Fruit fly (Drosophila melanogaster): ENCODE data around the gene GlcAT-S.

GlcAT-S gene

dm6 chr2L:9613006-9613690, 3.1 kb upstream of the GlcAT-S start, which contains the start of gene Trx2 (continued):
- peak; percentile 7 for TF ChIP-seq ac (GFP tag; optimal IDR thresholded peaks at IDR 0.05)
- TF ChIP-seq br (optimal IDR thresholded peaks at IDR 0.05), result no peak
- no peak for TF ChIP-seq Blimp-1 (GFP tag; optimal IDR thresholded peaks at IDR 0.05)
- TF ChIP-seq sim (GFP tag; IDR thresholded peaks at IDR 0.05), result peak; percentile 21; the same call in 1 of the 2 replicates
- TF ChIP-seq CG17612 (GFP tag; IDR thresholded peaks at IDR 0.05), result no peak
- no peak for TF ChIP-seq CG11723 (GFP tag; optimal IDR thresholded peaks at IDR 0.05)
- TF ChIP-seq NC2β (GFP tag; optimal IDR thresholded peaks at IDR 0.05), result peak; percentile 16
- no peak for TF ChIP-seq MTF-1 (GFP tag; optimal IDR thresholded peaks at IDR 0.05; ENCODE audit: borderline replicate concordance)
- no peak for TF ChIP-seq ERR (GFP tag; optimal IDR thresholded peaks at IDR 0.05)
- TF ChIP-seq kah (GFP tag; optimal IDR thresholded peaks at IDR 0.05), result no peak
- TF ChIP-seq trh (GFP tag; optimal IDR thresholded peaks at IDR 0.05), result no peak
- no peak for TF ChIP-seq disco-r (GFP tag; optimal IDR thresholded peaks at IDR 0.05)
- no peak for TF ChIP-seq CG1647 (GFP tag; optimal IDR thresholded peaks at IDR 0.05)
- peak; percentile 16 for TF ChIP-seq CG1529 (GFP tag; optimal IDR thresholded peaks at IDR 0.05)
- TF ChIP-seq Usf (GFP tag; optimal IDR thresholded peaks at IDR 0.05), result no peak
- TF ChIP-seq CG17568 (GFP tag; optimal IDR thresholded peaks at IDR 0.05), result peak; percentile 69
- TF ChIP-seq CG8944 (GFP tag; optimal IDR thresholded peaks at IDR 0.05), result no peak
- TF ChIP-seq fd96Cb (tag; optimal IDR thresholded peaks at IDR 0.05), result no peak
- TF ChIP-seq pfk (GFP tag; optimal IDR thresholded peaks at IDR 0.05), result peak; percentile 9
- TF ChIP-seq Hsf (GFP tag; optimal IDR thresholded peaks at IDR 0.05), result no peak
- TF ChIP-seq CG10431 (GFP tag; optimal IDR thresholded peaks at IDR 0.05), result no peak
- TF ChIP-seq Hey (tag; optimal IDR thresholded peaks at IDR 0.05), result no peak
- TF ChIP-seq CG4707 (GFP tag; optimal IDR thresholded peaks at IDR 0.05), result no peak
- TF ChIP-seq CG1832 (GFP tag; optimal IDR thresholded peaks at IDR 0.05), result no peak
- no peak for TF ChIP-seq CG5180 (GFP tag; optimal IDR thresholded peaks at IDR 0.05)
- no peak for TF ChIP-seq CG13123 (GFP tag; optimal IDR thresholded peaks at IDR 0.05)
- no peak for TF ChIP-seq Poxn (GFP tag; IDR thresholded peaks at IDR 0.05)
- TF ChIP-seq eve (GFP tag; optimal IDR thresholded peaks at IDR 0.05), result no peak
- TF ChIP-seq Doc3 (GFP tag; IDR thresholded peaks at IDR 0.05; ENCODE audit: partially characterized antibody), result peak; percentile 55; the same call in 2 of the 3 replicates
- TF ChIP-seq Hmr (GFP tag; optimal IDR thresholded peaks at IDR 0.05), result peak; percentile 56
- TF ChIP-seq Bdp1 (GFP tag; optimal IDR thresholded peaks at IDR 0.05), result no peak
- TF ChIP-seq CG5245 (GFP tag; optimal IDR thresholded peaks at IDR 0.05), result no peak
- no peak for TF ChIP-seq CG8359 (GFP tag; optimal IDR thresholded peaks at IDR 0.05; ENCODE audit: borderline replicate concordance)
- TF ChIP-seq zf30C (GFP tag; optimal IDR thresholded peaks at IDR 0.05), result no peak
- TF ChIP-seq CG42726 (GFP tag; IDR thresholded peaks at IDR 0.05; ENCODE audit: partially characterized antibody), result peak; percentile 61; the same call in 1 of the 2 replicates
- TF ChIP-seq Optix (GFP tag; IDR thresholded peaks at IDR 0.05), result no peak
- TF ChIP-seq CG9609 (GFP tag; optimal IDR thresholded peaks at IDR 0.05), result no peak
- TF ChIP-seq CG12071 (GFP tag; optimal IDR thresholded peaks at IDR 0.05), result no peak
- no peak for TF ChIP-seq CG4328 (GFP tag; optimal IDR thresholded peaks at IDR 0.05)
- peak; percentile 84 for TF ChIP-seq CG17829 (tag; optimal IDR thresholded peaks at IDR 0.05)
- TF ChIP-seq CG14667 (GFP tag; IDR thresholded peaks at IDR 0.05), result no peak
- no peak for TF ChIP-seq Atf3 (GFP tag; optimal IDR thresholded peaks at IDR 0.05)
- TF ChIP-seq unc-4 (GFP tag; IDR thresholded peaks at IDR 0.05; ENCODE audit: partially characterized antibody), result 0 out of 2 replicates have a peak, but pooled peaks have one; percentile 28
- TF ChIP-seq Lim3 (GFP tag; IDR thresholded peaks at IDR 0.05), result no peak
- no peak for TF ChIP-seq bsh (GFP tag; optimal IDR thresholded peaks at IDR 0.05)
- TF ChIP-seq CG17802 (tag; optimal IDR thresholded peaks at IDR 0.05), result no peak
- peak; percentile 23 for TF ChIP-seq lilli (GFP tag; optimal IDR thresholded peaks at IDR 0.05)
- no peak for TF ChIP-seq CG8388 (GFP tag; optimal IDR thresholded peaks at IDR 0.05)
- TF ChIP-seq gcm (GFP tag; optimal IDR thresholded peaks at IDR 0.05), result peak; percentile 40

All from whole organism, embryonic.